Worm (Caenorhabditis elegans) whole organism, dauer: ENCODE data around the gene gut-2.

Experiments
- unc-62 ChIP-seq: sonication (generic microtip); optimal IDR thresholded peaks from 2 replicates; lab custom pipeline; 2017; ENCODE audit warnings: missing biosample characterization, missing genetic modification reagents, missing genetic modification characterization

Gene gut-2

DNA sequence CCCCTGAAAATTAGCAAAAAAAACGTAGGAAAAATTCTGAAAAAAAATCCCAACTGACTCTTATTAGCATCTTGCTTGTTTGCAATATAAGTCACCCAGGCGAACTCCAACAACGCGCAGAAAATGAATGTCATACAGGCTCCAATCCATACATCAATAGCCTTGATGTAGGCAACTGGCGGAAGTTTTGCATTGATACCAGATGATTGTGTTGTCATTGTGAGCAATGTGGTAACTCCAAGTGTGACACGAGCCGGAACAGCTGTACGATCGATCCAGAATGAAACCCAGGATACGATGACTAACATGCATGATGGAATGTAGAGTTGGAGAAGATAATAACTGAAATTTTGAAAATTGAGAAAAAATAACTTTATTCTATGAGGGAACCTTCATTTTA lies 1.7 kb downstream of the gut-2 start:
- no peak for TF ChIP-seq unc-62 (GFP tag; lab: Kevin White, UChicago)

DNA sequence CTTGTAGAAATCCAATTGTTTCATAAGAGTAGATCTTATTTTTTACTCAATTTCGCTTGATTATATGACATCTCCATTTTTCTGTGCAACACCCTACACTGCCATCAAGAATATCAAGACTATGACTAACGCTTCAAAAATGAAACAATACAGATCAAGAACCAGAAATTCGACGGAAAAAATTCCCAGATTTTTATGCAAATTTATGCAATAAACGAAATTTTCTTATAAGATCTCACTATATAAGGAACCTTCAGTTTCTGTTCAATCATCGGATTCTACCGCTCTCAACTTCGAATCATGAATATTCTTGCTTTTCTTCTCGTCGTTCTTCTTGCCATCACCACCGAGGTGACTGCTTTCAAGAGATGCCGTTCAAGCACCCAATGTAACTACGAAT lies 8.8 kb downstream of the gut-2 start, which contains the start of gene R11G10.4:
R11G10.4 (plus strand) TSS at position 301 of the 400 bp plus-strand sequence.
- no peak for TF ChIP-seq unc-62 (GFP tag; lab: Kevin White, UChicago)

DNA sequence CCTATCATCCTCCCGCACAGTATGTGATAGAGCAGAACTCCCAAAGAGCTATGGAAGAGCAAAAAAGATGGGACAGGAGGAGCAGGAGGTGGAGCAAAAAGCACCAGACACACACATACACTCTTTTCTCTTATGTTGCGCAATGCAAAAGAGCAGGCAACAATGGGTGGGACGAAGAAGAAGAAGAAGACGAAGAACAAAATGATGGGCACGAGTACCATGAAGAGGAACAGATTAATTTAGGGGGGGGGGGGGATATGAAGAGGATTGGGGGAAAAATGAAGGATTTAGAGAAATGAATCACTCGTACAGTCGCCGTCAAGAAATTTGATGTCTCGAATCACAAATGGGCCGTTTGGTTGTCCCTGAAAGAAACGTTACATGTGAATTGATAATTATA lies 14.1 kb downstream of the gut-2 start, which contains the start of gene avr-15:
avr-15 (minus strand) TSS at position 101 of the 400 bp plus-strand sequence.
- TF ChIP-seq unc-62 (GFP tag; lab: Kevin White, UChicago) = no peak

DNA sequence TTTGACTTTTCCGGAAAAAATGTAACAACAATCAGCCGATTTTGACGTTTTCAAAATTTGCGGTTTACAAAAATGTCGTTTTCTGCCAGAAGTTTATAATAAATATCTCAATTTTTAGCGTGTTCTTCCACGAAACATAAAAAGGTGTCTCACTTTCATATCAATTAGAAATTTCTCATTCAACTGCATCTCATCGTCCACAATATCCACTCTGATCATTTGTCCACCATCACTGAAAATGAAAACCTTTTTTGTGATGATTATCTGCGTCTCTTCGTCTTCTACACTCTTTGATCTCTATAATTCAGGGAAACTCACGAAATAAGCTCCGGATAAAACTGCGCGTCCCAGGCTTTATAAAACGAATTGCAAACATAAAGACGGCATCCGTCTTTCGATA lies 15.0 kb downstream of the gut-2 start:
- TF ChIP-seq unc-62 (GFP tag; lab: Kevin White, UChicago) = no peak

DNA sequence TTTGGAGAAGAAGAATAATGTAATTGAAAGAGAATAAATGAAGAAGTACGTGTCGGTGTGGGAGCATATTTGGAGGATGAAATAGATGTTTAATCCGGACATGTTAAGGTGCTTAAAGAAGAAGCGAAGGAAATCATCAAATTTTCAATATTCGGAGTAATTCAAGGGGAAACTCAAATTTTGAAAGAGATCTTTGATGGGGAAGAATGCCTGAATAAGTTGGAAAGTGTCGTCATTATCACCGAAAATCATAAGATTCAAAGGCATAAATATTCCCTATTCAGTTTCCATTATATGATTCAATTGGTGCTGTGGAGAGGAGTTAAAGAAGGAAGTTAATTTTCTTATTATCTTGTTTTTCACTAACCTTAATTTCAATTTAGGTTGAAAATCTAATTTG lies 17.6 kb downstream of the gut-2 start, which contains the start of gene semi-1:
semi-1 (minus strand) TSS at position 101 of the 400 bp plus-strand sequence.
- TF ChIP-seq unc-62 (GFP tag; lab: Kevin White, UChicago) = no peak

DNA sequence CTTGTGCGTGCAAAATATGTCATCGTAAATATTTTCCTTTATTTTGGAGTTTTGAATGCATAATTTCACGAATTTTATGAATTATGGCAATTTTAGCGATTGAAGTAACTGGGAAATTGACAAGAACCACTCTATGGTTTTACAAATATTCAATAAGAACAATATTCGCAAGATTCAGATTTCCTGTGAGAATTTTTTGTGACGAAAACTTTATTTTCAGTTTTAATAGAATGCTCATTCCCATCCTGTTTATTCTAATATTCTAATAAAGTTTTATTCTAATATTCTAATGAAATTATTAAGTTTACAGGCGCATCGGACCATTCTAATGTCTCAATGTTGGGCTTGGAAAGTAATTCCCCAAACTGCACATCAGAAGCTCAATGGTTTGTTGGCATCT lies 25.7 kb downstream of the gut-2 start, which contains the start of gene R11G10.3:
R11G10.3 (plus strand) TSS at position 301 of the 400 bp plus-strand sequence.
- no peak for TF ChIP-seq unc-62 (GFP tag; lab: Kevin White, UChicago)

DNA sequence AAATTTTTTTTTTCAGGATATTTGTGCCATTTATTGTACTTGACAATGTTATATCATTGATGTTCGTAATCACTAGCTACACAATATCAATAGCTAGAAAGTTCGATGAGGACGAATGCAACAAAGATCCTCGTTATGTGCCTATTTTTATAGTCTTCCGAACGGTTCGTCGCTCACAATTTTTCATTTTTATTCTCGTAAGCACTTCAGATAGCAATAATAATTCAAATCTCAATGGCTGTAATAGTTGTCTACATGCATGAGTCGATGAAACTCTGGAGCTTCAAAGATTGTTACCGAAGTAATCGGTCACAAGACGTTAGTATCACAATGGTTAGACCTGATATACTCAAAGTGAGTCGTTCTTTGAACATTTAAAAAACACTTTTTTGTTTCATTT lies 31.7 kb downstream of the gut-2 start:
- TF ChIP-seq unc-62 (GFP tag; lab: Kevin White, UChicago) = no peak

DNA sequence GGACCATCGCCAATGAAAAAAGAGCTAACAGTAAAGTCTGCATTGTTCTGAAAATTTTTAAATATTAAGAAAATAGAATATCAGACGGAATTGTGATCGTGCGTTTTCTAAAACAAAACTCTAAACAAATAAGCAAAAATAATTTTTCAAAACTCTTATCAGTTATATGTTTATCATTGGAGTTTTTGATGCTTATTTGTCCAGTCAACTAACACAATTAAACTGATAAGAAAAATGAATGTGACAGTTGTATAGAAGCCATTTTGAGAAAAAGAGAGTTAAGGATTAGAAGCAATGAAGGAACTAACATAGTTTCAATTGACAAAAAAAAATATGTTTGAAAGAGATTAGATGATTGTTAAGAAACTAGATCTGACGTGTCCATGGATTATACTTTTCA lies 33.2 kb downstream of the gut-2 start, which contains the start of gene ttr-44:
ttr-44 (minus strand) TSS at position 47 of the 400 bp plus-strand sequence.
- no peak for TF ChIP-seq unc-62 (GFP tag; lab: Kevin White, UChicago)

DNA sequence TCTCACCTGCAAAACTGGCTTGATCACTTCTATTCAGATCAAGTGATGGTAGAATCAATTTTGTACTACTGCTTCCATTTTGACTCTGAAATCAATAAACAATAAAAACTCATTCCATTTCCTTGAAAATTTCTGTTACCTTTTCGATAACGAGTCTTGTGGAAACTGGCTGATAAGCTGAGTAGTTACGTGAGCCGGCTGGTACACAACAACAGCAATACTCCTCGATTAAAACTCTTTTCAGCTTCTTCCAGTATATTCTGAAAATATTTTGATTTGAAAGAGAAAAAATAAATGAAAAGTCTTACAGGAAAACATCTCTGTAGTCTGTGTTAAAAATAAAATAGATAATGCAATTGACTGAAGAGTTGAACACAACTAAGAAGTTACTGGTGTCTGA lies 35.0 kb downstream of the gut-2 start:
- TF ChIP-seq unc-62 (GFP tag; lab: Kevin White, UChicago) = no peak

DNA sequence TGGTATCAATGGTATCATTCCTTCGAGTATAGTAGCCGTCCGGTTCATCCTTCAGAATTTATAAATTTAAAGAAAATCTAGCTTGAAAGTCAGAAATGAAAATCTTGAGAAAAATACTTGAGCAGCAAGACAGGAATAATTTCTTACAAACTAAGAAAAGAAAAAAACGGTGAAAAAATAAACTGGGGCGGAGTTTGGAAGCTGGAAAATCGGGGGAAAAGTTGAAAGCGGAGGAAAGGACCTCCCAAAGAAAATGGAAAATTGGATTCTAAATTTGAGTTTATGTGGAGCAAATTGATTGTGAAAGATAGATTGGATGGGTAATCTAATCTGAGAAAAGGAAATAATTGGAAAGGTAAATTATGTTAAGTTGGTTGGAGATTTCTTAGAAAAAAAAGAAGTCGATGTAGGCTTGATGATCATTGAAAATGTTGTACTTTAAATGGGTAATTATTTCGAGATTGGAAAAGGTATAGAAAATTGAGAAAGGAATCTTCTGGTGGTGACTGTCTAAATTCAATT lies 38.6 kb downstream of the gut-2 start, which contains the start of gene frpr-5:
frpr-5 (minus strand) TSS at position 51 of the 522 bp plus-strand sequence.
- TF ChIP-seq unc-62 (GFP tag; lab: Kevin White, UChicago) = no peak
